Worm (Caenorhabditis elegans) whole organism, L2 larva: Measurements from ENCODE around the gene F28G4.2.

Experiments
- R02D3.7 ChIP-seq: fragments of 150-350 bp; optimal IDR thresholded peaks from 2 replicates; lab custom pipeline; 2014; ENCODE audit warnings: missing biosample characterization, missing genetic modification characterization
- Y55F3AM.14 ChIP-seq: fragments of 200-800 bp; sonication (Bioruptor generic); optimal IDR thresholded peaks from 2 replicates; lab custom pipeline; 2018; ENCODE audit warnings: mild to moderate bottlenecking, missing genetic modification characterization, missing compliant biosample characterization
- aly-2 ChIP-seq: fragments of 150-350 bp; optimal IDR thresholded peaks from 2 replicates; lab custom pipeline; 2014; ENCODE audit warnings: missing biosample characterization, missing genetic modification characterization
- ama-1 ChIP-seq: fragments of 150-350 bp; optimal IDR thresholded peaks from 2 replicates; lab custom pipeline; 2018; ENCODE audit warnings: inconsistent platforms
- ceh-82 ChIP-seq: fragments of 150-350 bp; optimal IDR thresholded peaks from 2 replicates; lab custom pipeline; 2014; ENCODE audit warnings: missing biosample characterization, missing genetic modification characterization
- egl-27 ChIP-seq: sonication (generic microtip); optimal IDR thresholded peaks from 3 replicates; lab custom pipeline; 2017; ENCODE audit warnings: missing biosample characterization, missing genetic modification reagents, missing genetic modification characterization
- elt-1 ChIP-seq: fragments of 150-350 bp; optimal IDR thresholded peaks from 2 replicates; lab custom pipeline; 2014; ENCODE audit warnings: missing biosample characterization, missing genetic modification characterization
- fos-1 ChIP-seq: fragments of 150-350 bp; optimal IDR thresholded peaks from 2 replicates; lab custom pipeline; 2014; ENCODE audit warnings: missing biosample characterization, missing genetic modification characterization
- gmeb-1 ChIP-seq: fragments of 150-350 bp; optimal IDR thresholded peaks from 2 replicates; lab custom pipeline; 2014; ENCODE audit warnings: missing biosample characterization, missing genetic modification characterization
- lin-39 ChIP-seq: fragments of 150-350 bp; optimal IDR thresholded peaks from 2 replicates; lab custom pipeline; 2014; ENCODE audit warnings: missing biosample characterization, missing genetic modification reagents, missing genetic modification characterization
- lsy-2 ChIP-seq, 2 experiments: fragments of 150-350 bp in 1 of 2; sonication (generic microtip) in 1 of 2; optimal IDR thresholded peaks; 2 replicates each; lab custom pipeline; 2014 to 2017; ENCODE audit warnings: missing biosample characterization in 2 of 2, missing genetic modification characterization in 2 of 2
- mab-5 ChIP-seq: fragments of 150-350 bp; optimal IDR thresholded peaks from 2 replicates; lab custom pipeline; 2014; ENCODE audit warnings: missing biosample characterization, missing genetic modification characterization
- mbf-1 ChIP-seq: sonication (generic microtip); optimal IDR thresholded peaks from 2 replicates; lab custom pipeline; 2017; ENCODE audit warnings: missing biosample characterization, missing genetic modification characterization
- mdl-1 ChIP-seq, 2 experiments: fragments of 150-350 bp in 1 of 2; sonication (generic microtip) in 1 of 2; optimal IDR thresholded peaks; 2 replicates each; lab custom pipeline; 2017; ENCODE audit warnings: missing biosample characterization in 2 of 2, missing genetic modification characterization in 2 of 2
- nhr-11 ChIP-seq: fragments of 150-350 bp; optimal IDR thresholded peaks from 2 replicates; lab custom pipeline; 2014; ENCODE audit warnings: missing biosample characterization, missing genetic modification characterization
- nhr-12 ChIP-seq: fragments of 150-350 bp; optimal IDR thresholded peaks from 2 replicates; lab custom pipeline; 2014; ENCODE audit warnings: missing biosample characterization, missing genetic modification characterization
- nhr-129 ChIP-seq: fragments of 150-350 bp; optimal IDR thresholded peaks from 2 replicates; lab custom pipeline; 2014; ENCODE audit warnings: missing biosample characterization, missing genetic modification characterization
- nhr-21 ChIP-seq: fragments of 150-350 bp; optimal IDR thresholded peaks from 2 replicates; lab custom pipeline; 2014; ENCODE audit warnings: missing biosample characterization, missing genetic modification characterization
- nhr-23 ChIP-seq: fragments of 150-350 bp; optimal IDR thresholded peaks from 2 replicates; lab custom pipeline; 2014; ENCODE audit warnings: missing biosample characterization, missing genetic modification reagents, missing genetic modification characterization
- nhr-237 ChIP-seq: fragments of 150-350 bp; optimal IDR thresholded peaks from 2 replicates; lab custom pipeline; 2014; ENCODE audit warnings: missing biosample characterization, missing genetic modification characterization
- nhr-6 ChIP-seq: fragments of 150-350 bp; optimal IDR thresholded peaks from 2 replicates; lab custom pipeline; 2014; ENCODE audit warnings: missing biosample characterization, missing genetic modification characterization
- nhr-77 ChIP-seq: fragments of 150-350 bp; optimal IDR thresholded peaks from 2 replicates; lab custom pipeline; 2014; ENCODE audit warnings: missing biosample characterization, missing genetic modification characterization
- peb-1 ChIP-seq: fragments of 150-350 bp; optimal IDR thresholded peaks from 2 replicates; lab custom pipeline; 2014; ENCODE audit warnings: missing biosample characterization, missing genetic modification characterization
- skn-1 ChIP-seq: sonication (generic microtip); optimal IDR thresholded peaks from 2 replicates; lab custom pipeline; 2017; ENCODE audit warnings: missing biosample characterization, missing genetic modification characterization
- sma-3 ChIP-seq: sonication (generic microtip); optimal IDR thresholded peaks from 2 replicates; lab custom pipeline; 2016; ENCODE audit warnings: missing genetic modification reagents, missing genetic modification characterization, missing compliant biosample characterization
- sma-9 ChIP-seq, 2 experiments: fragments of 150-350 bp in 1 of 2; sonication (generic microtip) in 1 of 2; optimal IDR thresholded peaks; 2 replicates each; lab custom pipeline; 2014 to 2016; ENCODE audit warnings: missing genetic modification characterization in 2 of 2, mild to moderate bottlenecking in 1 of 2, missing biosample characterization in 1 of 2, missing compliant biosample characterization in 1 of 2, missing genetic modification reagents in 1 of 2, moderate library complexity in 1 of 2
- snpc-4 ChIP-seq: fragments of 150-350 bp; optimal IDR thresholded peaks from 2 replicates; lab custom pipeline; 2014; ENCODE audit warnings: missing biosample characterization, missing genetic modification characterization
- unc-39 ChIP-seq: fragments of 150-350 bp; optimal IDR thresholded peaks from 2 replicates; lab custom pipeline; 2014; ENCODE audit warnings: missing biosample characterization, missing genetic modification characterization
- unc-62 ChIP-seq: fragments of 150-350 bp; optimal IDR thresholded peaks from 2 replicates; lab custom pipeline; 2014; ENCODE audit warnings: missing biosample characterization, missing genetic modification reagents, missing genetic modification characterization
- ztf-1 ChIP-seq: fragments of 200-800 bp; sonication (Bioruptor generic); conservative IDR thresholded peaks from 2 replicates; pipeline ENCODE4 v1.3.6; 2022; ENCODE audit warnings: missing genetic modification characterization, missing compliant biosample characterization
- ztf-11 ChIP-seq: sonication (generic microtip); optimal IDR thresholded peaks from 2 replicates; lab custom pipeline; 2017; ENCODE audit warnings: missing biosample characterization, missing genetic modification characterization

F28G4.2 gene

ce11 chrV:16235135-16235534, 47.0 kb downstream of the F28G4.2 start, which contains the start of gene F21H7.3:
TSS of gene F21H7.3 (minus strand) at chrV:16235235.
- no peak for TF ChIP-seq nhr-237
- TF ChIP-seq nhr-6, result no peak
- no peak for TF ChIP-seq elt-1 (tag; lab: Kevin White, UChicago)
- no peak for TF ChIP-seq aly-2 (tag; lab: Kevin White, UChicago)

- TF ChIP-seq unc-62 (GFP tag; lab: Kevin White, UChicago) (no peak), nhr-6 (no peak), ztf-1 (GFP tag; lab: Robert Waterston, UW) (no peak), nhr-12 (tag; lab: Kevin White, UChicago) (no peak), skn-1 (tag; lab: Kevin White, UChicago) (no peak)
These were observed 48.5 kb downstream of the F28G4.2 start, which contains the start of gene clec-233 for ce11 chrV:16233624-16234023. TSS of gene clec-233 (plus strand) at chrV:16233924.

- no peak for TF ChIP-seq mab-5 (tag; lab: Kevin White, UChicago)
- TF ChIP-seq peb-1 (tag; lab: Kevin White, UChicago), result no peak
- peak; percentile 10 for TF ChIP-seq skn-1 (tag; lab: Kevin White, UChicago)
- no peak for TF ChIP-seq unc-62 (GFP tag; lab: Kevin White, UChicago)
- no peak for TF ChIP-seq nhr-23 (tag; lab: Kevin White, UChicago)
- TF ChIP-seq lin-39 (tag; lab: Kevin White, UChicago), result no peak
- TF ChIP-seq mbf-1 (tag; lab: Kevin White, UChicago), result no peak
- peak; percentile 99 for TF ChIP-seq fos-1 (tag; lab: Kevin White, UChicago)
- no peak for TF ChIP-seq ztf-11 (tag; lab: Kevin White, UChicago)
- no peak for TF ChIP-seq snpc-4
- TF ChIP-seq nhr-6, result no peak
- no peak for TF ChIP-seq nhr-21 (tag; lab: Kevin White, UChicago)
- TF ChIP-seq nhr-77 (tag; lab: Kevin White, UChicago), result no peak
- TF ChIP-seq nhr-12 (tag; lab: Kevin White, UChicago), result no peak
- TF ChIP-seq ceh-82 (tag; lab: Kevin White, UChicago), result no peak
- no peak for TF ChIP-seq R02D3.7 (tag; lab: Kevin White, UChicago)
- TF ChIP-seq unc-39 (tag; lab: Kevin White, UChicago), result no peak
- TF ChIP-seq sma-3, result no peak
- TF ChIP-seq nhr-129 (tag; lab: Kevin White, UChicago), result no peak
- peak; percentile 5 for TF ChIP-seq gmeb-1 (tag; lab: Kevin White, UChicago)
- TF ChIP-seq sma-9 (GFP tag; optimal IDR thresholded peaks at IDR 0.05; lab: Kevin White, UChicago), result peak; percentile 56
- TF ChIP-seq sma-9 (tag; optimal IDR thresholded peaks at IDR 0.05; lab: Kevin White, UChicago), result no peak
- TF ChIP-seq lsy-2 (tag; optimal IDR thresholded peaks at IDR 0.05; lab: Kevin White, UChicago), result no peak
- TF ChIP-seq nhr-237, result no peak
- TF ChIP-seq Y55F3AM.14 (GFP tag; lab: Kevin White, UChicago), result no peak
- TF ChIP-seq ama-1 (lab: Kevin White, UChicago), result no peak
- no peak for TF ChIP-seq nhr-11 (tag; lab: Kevin White, UChicago)
- TF ChIP-seq aly-2 (tag; lab: Kevin White, UChicago), result no peak
- no peak for TF ChIP-seq mdl-1 (tag; optimal IDR thresholded peaks at IDR 0.05; lab: Kevin White, UChicago)
- TF ChIP-seq egl-27, result no peak
These were observed 49.9 kb downstream of the F28G4.2 start, which contains the start of gene gst-22 for ce11 chrV:16232180-16232579. TSS of gene gst-22 (minus strand) at chrV:16232282.
